Worm (Caenorhabditis elegans): ENCODE results near the gene nhr-86.

DNA sequence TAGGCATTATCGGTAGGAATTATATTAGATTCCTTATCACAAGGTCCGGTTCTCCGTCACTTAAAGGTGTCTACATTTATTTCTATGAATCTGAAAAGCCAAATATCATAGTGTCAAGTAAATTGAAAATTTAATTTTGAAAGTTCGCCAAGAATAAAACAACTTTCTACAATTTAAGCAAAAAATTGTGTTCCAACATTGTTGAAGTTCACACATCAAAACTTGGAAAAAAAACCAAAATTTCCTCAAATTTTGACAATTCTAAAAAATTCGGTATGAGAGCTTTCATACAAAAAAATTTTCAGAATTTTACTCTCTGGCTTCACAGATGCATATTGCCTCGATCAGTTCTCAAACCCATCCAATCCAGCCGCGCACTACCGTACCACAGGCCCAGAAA, 54.9 kb downstream of the nhr-86 start, which contains the start of gene F59A7.7:
- no peak for TF ChIP-seq dmd-4 (tag; optimal IDR thresholded peaks at IDR 0.05; ENCODE audit: borderline replicate concordance)
- no peak for TF ChIP-seq ceh-31 (tag; optimal IDR thresholded peaks at IDR 0.05)
- TF ChIP-seq lin-11 (tag; optimal IDR thresholded peaks at IDR 0.05): no peak
- TF ChIP-seq lim-6 (tag; optimal IDR thresholded peaks at IDR 0.05): no peak
- no peak for TF ChIP-seq gmeb-2 (tag; optimal IDR thresholded peaks at IDR 0.05)
- TF ChIP-seq rnt-1 (tag; optimal IDR thresholded peaks at IDR 0.05): no peak
- TF ChIP-seq sdc-2 (tag; optimal IDR thresholded peaks at IDR 0.05): no peak
- no peak for TF ChIP-seq fkh-10 (GFP tag; optimal IDR thresholded peaks at IDR 0.05)
- TF ChIP-seq nfya-1 (tag; optimal IDR thresholded peaks at IDR 0.05): no peak

Data from whole organism, late embryonic.